In genomic region chrX:2258602-2259233, dm6 we compare ENCODE assay signal across 5 fruit fly cellular contexts.
TF ChIP-seq lines count a peak whose summit lies in the region.

No protein-coding gene starts in this region.

- peak; percentile 81 to 89 for TF ChIP-seq CTCF in S2 (optimal IDR thresholded peaks at IDR 0.05; lab: Kevin White, UChicago)
- peak; percentile 84 for TF ChIP-seq CTCF in whole organism, embryonic (GFP tag; optimal IDR thresholded peaks at IDR 0.05; lab: Kevin White, UChicago)

TF ChIP-seq in whole organism, adult, 20 proteins besides CTCF, POLR2A, EP300 and RAD21:
- peak; percentile 13 for TF ChIP-seq Mnt (GFP tag; optimal IDR thresholded peaks at IDR 0.05; lab: Kevin White, UChicago)
- TF ChIP-seq pad (GFP tag; optimal IDR thresholded peaks at IDR 0.05; lab: Kevin White, UChicago): no peak
- TF ChIP-seq bab1 (GFP tag; optimal IDR thresholded peaks at IDR 0.05; lab: Kevin White, UChicago): no peak

TF ChIP-seq in whole organism, embryonic, 481 proteins besides CTCF, POLR2A, EP300 and RAD21 (continues in another document):
- TF ChIP-seq CG1647 (GFP tag; optimal IDR thresholded peaks at IDR 0.05; lab: Kevin White, UChicago) (no peak), tna (GFP tag; IDR thresholded peaks at IDR 0.05; lab: Robert Waterston, UW; ENCODE audit: partially characterized antibody) (no peak), jumu (GFP tag; optimal IDR thresholded peaks at IDR 0.05; lab: Kevin White, UChicago) (no peak), Nf-YA (GFP tag; IDR thresholded peaks at IDR 0.05; lab: Robert Waterston, UW) (no peak), dati (GFP tag; IDR thresholded peaks at IDR 0.05; lab: Robert Waterston, UW) (no peak), nau (GFP tag; optimal IDR thresholded peaks at IDR 0.05; lab: Kevin White, UChicago) (no peak), CrebB (tag; optimal IDR thresholded peaks at IDR 0.05; lab: Kevin White, UChicago) (no peak), Atf-2 (GFP tag; optimal IDR thresholded peaks at IDR 0.05; lab: Kevin White, UChicago) (no peak), CG11085 (GFP tag; IDR thresholded peaks at IDR 0.05; lab: Robert Waterston, UW) (no peak), slou (GFP tag; optimal IDR thresholded peaks at IDR 0.05; lab: Kevin White, UChicago) (no peak), lab (GFP tag; optimal IDR thresholded peaks at IDR 0.05; lab: Kevin White, UChicago) (peak; percentile 56), gcm2 (GFP tag; optimal IDR thresholded peaks at IDR 0.05; lab: Kevin White, UChicago) (no peak), CG12104 (GFP tag; optimal IDR thresholded peaks at IDR 0.05; lab: Kevin White, UChicago) (no peak), ken (GFP tag; IDR thresholded peaks at IDR 0.05; lab: Robert Waterston, UW) (no peak), row (GFP tag; IDR thresholded peaks at IDR 0.05; lab: Robert Waterston, UW) (peak; percentile 15; the same call in 2 of the 3 replicates), Hr51 (GFP tag; optimal IDR thresholded peaks at IDR 0.05; lab: Kevin White, UChicago) (peak in 1 of 2 experiments; percentile 8), CG2129 (GFP tag; IDR thresholded peaks at IDR 0.05; lab: Robert Waterston, UW; ENCODE audit: partially characterized antibody) (no peak), CG6765 (GFP tag; optimal IDR thresholded peaks at IDR 0.05; lab: Kevin White, UChicago) (peak; percentile 2), NC2β (GFP tag; optimal IDR thresholded peaks at IDR 0.05; lab: Kevin White, UChicago) (no peak), gce (GFP tag; IDR thresholded peaks at IDR 0.05; lab: Robert Waterston, UW) (no peak), unpg (GFP tag; optimal IDR thresholded peaks at IDR 0.05; lab: Kevin White, UChicago) (peak; percentile 6), CG2120 (GFP tag; optimal IDR thresholded peaks at IDR 0.05; lab: Kevin White, UChicago) (peak; percentile 20), CG14710 (tag; optimal IDR thresholded peaks at IDR 0.05; lab: Kevin White, UChicago) (no peak), CG10959 (GFP tag; IDR thresholded peaks at IDR 0.05; lab: Robert Waterston, UW) (no peak), pan (optimal IDR thresholded peaks at IDR 0.05; lab: Kevin White, UChicago) (no peak), pan (GFP tag; optimal IDR thresholded peaks at IDR 0.05 in 1 of 2, IDR thresholded peaks at IDR 0.05 in 1 of 2) (no peak), CG17568 (GFP tag; optimal IDR thresholded peaks at IDR 0.05; lab: Kevin White, UChicago) (no peak), Dref (GFP tag; IDR thresholded peaks at IDR 0.05; lab: Robert Waterston, UW) (no peak), D19A (tag; optimal IDR thresholded peaks at IDR 0.05; lab: Kevin White, UChicago) (no peak), Deaf1 (tag; optimal IDR thresholded peaks at IDR 0.05; lab: Kevin White, UChicago) (no peak)

TF ChIP-seq in whole organism, prepupa, 60 proteins besides CTCF, POLR2A, EP300 and RAD21:
- TF ChIP-seq fd59A (GFP tag; optimal IDR thresholded peaks at IDR 0.05; lab: Kevin White, UChicago) (peak; percentile 9), achi (GFP tag; optimal IDR thresholded peaks at IDR 0.05; lab: Kevin White, UChicago) (peak; percentile 30), ss (GFP tag; optimal IDR thresholded peaks at IDR 0.05; lab: Kevin White, UChicago) (peak in 1 of 2 experiments; percentile 39), Blimp-1 (GFP tag; optimal IDR thresholded peaks at IDR 0.05; lab: Kevin White, UChicago) (no peak), CG8119 (GFP tag; IDR thresholded peaks at IDR 0.05; lab: Robert Waterston, UW) (0 out of 3 replicates have a peak, but pooled peaks have one; percentile 39), CG15336 (GFP tag; IDR thresholded peaks at IDR 0.05; lab: Robert Waterston, UW) (peak; percentile 50; the same call in 1 of the 2 replicates), Eip78C (GFP tag; lab: Kevin White, UChicago) (peak; percentile 61), Ets96B (tag; optimal IDR thresholded peaks at IDR 0.05; lab: Kevin White, UChicago) (peak; percentile 6), Hr38 (GFP tag; optimal IDR thresholded peaks at IDR 0.05; lab: Kevin White, UChicago) (no peak), CG7368 (GFP tag; optimal IDR thresholded peaks at IDR 0.05; lab: Kevin White, UChicago) (peak; percentile 15), CG6163 (GFP tag; IDR thresholded peaks at IDR 0.05; lab: Robert Waterston, UW) (no peak), CG6808 (GFP tag; optimal IDR thresholded peaks at IDR 0.05; lab: Kevin White, UChicago) (peak; percentile 20), CG10669 (GFP tag; optimal IDR thresholded peaks at IDR 0.05; lab: Kevin White, UChicago) (peak; percentile 18), dsx (GFP tag; optimal IDR thresholded peaks at IDR 0.05; lab: Kevin White, UChicago; ENCODE audit: poor library complexity, severe bottlenecking) (no peak), CG34406 (GFP tag; optimal IDR thresholded peaks at IDR 0.05; lab: Kevin White, UChicago) (no peak), dac (GFP tag; optimal IDR thresholded peaks at IDR 0.05; lab: Kevin White, UChicago) (peak; percentile 1), CG32006 (GFP tag; optimal IDR thresholded peaks at IDR 0.05; lab: Kevin White, UChicago) (peak; percentile 43), pdm3 (GFP tag; optimal IDR thresholded peaks at IDR 0.05; lab: Kevin White, UChicago) (no peak), topi (GFP tag; optimal IDR thresholded peaks at IDR 0.05; lab: Kevin White, UChicago) (no peak), CG3919 (GFP tag; optimal IDR thresholded peaks at IDR 0.05; lab: Kevin White, UChicago) (peak; percentile 9), Hr4 (GFP tag; optimal IDR thresholded peaks at IDR 0.05; lab: Kevin White, UChicago) (peak; percentile 19), fkh (GFP tag; optimal IDR thresholded peaks at IDR 0.05; lab: Kevin White, UChicago) (no peak), CG6276 (GFP tag; optimal IDR thresholded peaks at IDR 0.05; lab: Kevin White, UChicago) (peak; percentile 30), CG9139 (GFP tag; optimal IDR thresholded peaks at IDR 0.05; lab: Kevin White, UChicago) (peak; percentile 11)

TF ChIP-seq in whole organism, pupa, 21 proteins besides CTCF, POLR2A, EP300 and RAD21:
- no peak for TF ChIP-seq rn (GFP tag; IDR thresholded peaks at IDR 0.05; lab: Robert Waterston, UW)
- TF ChIP-seq CG13204 (GFP tag; optimal IDR thresholded peaks at IDR 0.05; lab: Kevin White, UChicago): no peak
- TF ChIP-seq EcR (GFP tag; optimal IDR thresholded peaks at IDR 0.05; lab: Kevin White, UChicago): no peak
- TF ChIP-seq CG4496 (GFP tag; IDR thresholded peaks at IDR 0.05; lab: Robert Waterston, UW): peak; percentile 54; the same call in 2 of the 3 replicates
- TF ChIP-seq CG15710 (tag; optimal IDR thresholded peaks at IDR 0.05; lab: Kevin White, UChicago): peak; percentile 19
- TF ChIP-seq fd96Ca (GFP tag; IDR thresholded peaks at IDR 0.05; lab: Robert Waterston, UW): peak; percentile 58; the same call in 1 of the 3 replicates
- peak; percentile 25 for TF ChIP-seq CG17806 (tag; optimal IDR thresholded peaks at IDR 0.05; lab: Kevin White, UChicago)
- TF ChIP-seq Ets98B (GFP tag; IDR thresholded peaks at IDR 0.05; lab: Robert Waterston, UW): no peak
- peak; percentile 6 for TF ChIP-seq CG9948 (tag; optimal IDR thresholded peaks at IDR 0.05; lab: Kevin White, UChicago)
- TF ChIP-seq CG14655 (GFP tag; optimal IDR thresholded peaks at IDR 0.05; lab: Kevin White, UChicago): no peak
- TF ChIP-seq CG8301 (tag; optimal IDR thresholded peaks at IDR 0.05; lab: Kevin White, UChicago): peak; percentile 27
- TF ChIP-seq gl (tag; optimal IDR thresholded peaks at IDR 0.05; lab: Kevin White, UChicago): no peak
- peak; percentile 41; the same call in 1 of the 2 replicates for TF ChIP-seq CG32121 (GFP tag; IDR thresholded peaks at IDR 0.05; lab: Robert Waterston, UW)
- peak; percentile 39 for TF ChIP-seq CG8159 (tag; optimal IDR thresholded peaks at IDR 0.05; lab: Kevin White, UChicago)
- TF ChIP-seq CG12605 (GFP tag; IDR thresholded peaks at IDR 0.05; lab: Robert Waterston, UW): no peak
- no peak for TF ChIP-seq CG10348 (GFP tag; IDR thresholded peaks at IDR 0.05; lab: Robert Waterston, UW)
- TF ChIP-seq D1 (tag; optimal IDR thresholded peaks at IDR 0.05; lab: Kevin White, UChicago): no peak
- no peak for TF ChIP-seq Pif1A (GFP tag; optimal IDR thresholded peaks at IDR 0.05; lab: Kevin White, UChicago)
